ENCODE assay signal across 2 fruit fly cellular contexts in the genomic region with DNA sequence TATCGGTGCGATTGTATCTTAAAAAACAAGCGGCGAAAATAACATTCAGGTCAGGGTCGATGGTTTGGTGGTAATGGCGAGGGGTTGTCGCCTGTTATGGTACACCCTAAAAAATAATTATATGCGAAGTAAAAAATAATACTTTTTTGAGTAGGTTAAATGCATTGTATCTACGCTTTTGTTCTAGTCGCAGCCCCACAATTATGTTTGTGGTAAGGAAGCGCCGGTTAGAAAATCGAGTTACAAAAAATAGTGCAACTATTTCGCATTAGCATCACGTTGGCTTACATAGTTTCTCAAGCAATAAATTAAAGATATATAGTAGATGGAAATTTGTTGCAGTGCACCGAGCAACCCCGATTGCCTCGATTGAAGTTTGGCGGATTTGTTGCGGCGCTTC.
A peak's percentile ranks its signal among the peaks of the same experiment; 100 is the strongest.
TF ChIP-seq lines count a peak whose summit lies in the region.

No protein-coding gene starts in this region.

- no peak for TF ChIP-seq CTCF in whole organism, embryonic (GFP tag; optimal IDR thresholded peaks at IDR 0.05; lab: Kevin White, UChicago)

TF ChIP-seq in whole organism, embryonic, 481 proteins besides CTCF, POLR2A, EP300 and RAD21 (continues in another document):
- TF ChIP-seq ind (GFP tag; optimal IDR thresholded peaks at IDR 0.05; lab: Kevin White, UChicago) (no peak), nau (GFP tag; optimal IDR thresholded peaks at IDR 0.05; lab: Kevin White, UChicago) (no peak), bsh (GFP tag; optimal IDR thresholded peaks at IDR 0.05; lab: Kevin White, UChicago) (peak in 1 of 2 experiments; percentile 36), dpn (GFP tag; optimal IDR thresholded peaks at IDR 0.05; lab: Kevin White, UChicago) (no peak), dimm (GFP tag; IDR thresholded peaks at IDR 0.05; lab: Robert Waterston, UW) (no peak), row (GFP tag; IDR thresholded peaks at IDR 0.05; lab: Robert Waterston, UW) (0 out of 3 replicates have a peak, but pooled peaks have one; percentile 30), CG6765 (GFP tag; optimal IDR thresholded peaks at IDR 0.05; lab: Kevin White, UChicago) (no peak), CG33557 (GFP tag; optimal IDR thresholded peaks at IDR 0.05; lab: Kevin White, UChicago) (peak; percentile 4), D (optimal IDR thresholded peaks at IDR 0.05; lab: Kevin White, UChicago) (no peak), D (GFP tag; optimal IDR thresholded peaks at IDR 0.05; lab: Kevin White, UChicago) (no peak), lola (GFP tag; optimal IDR thresholded peaks at IDR 0.05; lab: Kevin White, UChicago) (peak in 1 of 3 experiments; percentile 28), grn (GFP tag; optimal IDR thresholded peaks at IDR 0.05; lab: Kevin White, UChicago) (peak; percentile 2), CG4282 (GFP tag; optimal IDR thresholded peaks at IDR 0.05; lab: Kevin White, UChicago) (no peak), Gsc (GFP tag; IDR thresholded peaks at IDR 0.05; lab: Robert Waterston, UW) (no peak), gt (GFP tag; IDR thresholded peaks at IDR 0.05; lab: Robert Waterston, UW) (no peak), Xrp1 (GFP tag; IDR thresholded peaks at IDR 0.05; lab: Robert Waterston, UW) (0 out of 2 replicates have a peak, but pooled peaks have one; percentile 21), zf30C (GFP tag; optimal IDR thresholded peaks at IDR 0.05; lab: Kevin White, UChicago) (peak; percentile 59), CG1024 (GFP tag; IDR thresholded peaks at IDR 0.05; lab: Robert Waterston, UW) (no peak), lilli (GFP tag; optimal IDR thresholded peaks at IDR 0.05; lab: Kevin White, UChicago) (no peak), gsb-n (tag; optimal IDR thresholded peaks at IDR 0.05; lab: Kevin White, UChicago) (peak; percentile 34), Doc2 (GFP tag; IDR thresholded peaks at IDR 0.05; lab: Robert Waterston, UW) (no peak), CG17328 (GFP tag; IDR thresholded peaks at IDR 0.05; lab: Robert Waterston, UW) (no peak), CG6272 (GFP tag; IDR thresholded peaks at IDR 0.05; lab: Robert Waterston, UW) (no peak), sens (GFP tag; lab: Kevin White, UChicago) (peak; percentile 72), CG2199 (GFP tag; IDR thresholded peaks at IDR 0.05; lab: Robert Waterston, UW) (no peak), gem (tag; optimal IDR thresholded peaks at IDR 0.05; lab: Kevin White, UChicago) (peak; percentile 24), CG10979 (tag; optimal IDR thresholded peaks at IDR 0.05; lab: Kevin White, UChicago) (peak; percentile 28), CG8478 (optimal IDR thresholded peaks at IDR 0.05; lab: Kevin White, UChicago) (no peak), sob (GFP tag; IDR thresholded peaks at IDR 0.05; lab: Robert Waterston, UW) (no peak), CG18262 (tag; optimal IDR thresholded peaks at IDR 0.05; lab: Kevin White, UChicago) (peak; percentile 23), ssp (GFP tag; IDR thresholded peaks at IDR 0.05; lab: Robert Waterston, UW) (no peak), dmrt11E (tag; optimal IDR thresholded peaks at IDR 0.05; lab: Kevin White, UChicago) (peak; percentile 35), pros (GFP tag; optimal IDR thresholded peaks at IDR 0.05; lab: Kevin White, UChicago) (peak; percentile 50), ase (GFP tag; IDR thresholded peaks at IDR 0.05; lab: Robert Waterston, UW) (no peak), NfI (GFP tag; optimal IDR thresholded peaks at IDR 0.05; lab: Kevin White, UChicago) (no peak), CG10431 (GFP tag; optimal IDR thresholded peaks at IDR 0.05; lab: Kevin White, UChicago) (no peak), CG12659 (GFP tag; optimal IDR thresholded peaks at IDR 0.05; lab: Kevin White, UChicago) (no peak), CG4730 (GFP tag; IDR thresholded peaks at IDR 0.05; lab: Robert Waterston, UW) (no peak), so (GFP tag; IDR thresholded peaks at IDR 0.05; lab: Robert Waterston, UW) (no peak), CG6254 (GFP tag; optimal IDR thresholded peaks at IDR 0.05; lab: Kevin White, UChicago) (no peak), CG6654 (GFP tag; optimal IDR thresholded peaks at IDR 0.05; lab: Kevin White, UChicago) (no peak), ham (GFP tag; IDR thresholded peaks at IDR 0.05; lab: Robert Waterston, UW) (no peak), CG7839 (tag; optimal IDR thresholded peaks at IDR 0.05; lab: Kevin White, UChicago) (no peak), CG9817 (tag; optimal IDR thresholded peaks at IDR 0.05; lab: Kevin White, UChicago) (no peak), CG2712 (tag; optimal IDR thresholded peaks at IDR 0.05; lab: Kevin White, UChicago) (peak; percentile 17), MBD-R2 (GFP tag; IDR thresholded peaks at IDR 0.05; lab: Robert Waterston, UW) (no peak)

TF ChIP-seq in whole organism, prepupa, 60 proteins besides CTCF, POLR2A, EP300 and RAD21:
- no peak for TF ChIP-seq CG10631 (GFP tag; optimal IDR thresholded peaks at IDR 0.05; lab: Kevin White, UChicago)
- TF ChIP-seq Ets96B (tag; optimal IDR thresholded peaks at IDR 0.05; lab: Kevin White, UChicago), result no peak
- TF ChIP-seq Hr39 (GFP tag; optimal IDR thresholded peaks at IDR 0.05; lab: Kevin White, UChicago), result peak; percentile 6
- TF ChIP-seq svp (GFP tag; lab: Kevin White, UChicago), result peak; percentile 71
- TF ChIP-seq Eip75B (GFP tag; optimal IDR thresholded peaks at IDR 0.05; lab: Kevin White, UChicago), result no peak
- TF ChIP-seq esn (GFP tag; optimal IDR thresholded peaks at IDR 0.05; lab: Kevin White, UChicago), result peak; percentile 3
- no peak for TF ChIP-seq CG6854 (GFP tag; optimal IDR thresholded peaks at IDR 0.05; lab: Kevin White, UChicago)
- TF ChIP-seq CG32006 (GFP tag; optimal IDR thresholded peaks at IDR 0.05; lab: Kevin White, UChicago), result no peak
- peak; percentile 45 for TF ChIP-seq Eip78C (GFP tag; lab: Kevin White, UChicago)
- no peak for TF ChIP-seq Sox14 (GFP tag; optimal IDR thresholded peaks at IDR 0.05; lab: Kevin White, UChicago)
- TF ChIP-seq Smox (GFP tag; optimal IDR thresholded peaks at IDR 0.05; lab: Kevin White, UChicago), result no peak
- TF ChIP-seq CG15336 (GFP tag; IDR thresholded peaks at IDR 0.05; lab: Robert Waterston, UW), result no peak
- no peak for TF ChIP-seq OdsH (GFP tag; optimal IDR thresholded peaks at IDR 0.05; lab: Kevin White, UChicago)
- no peak for TF ChIP-seq CG11902 (GFP tag; optimal IDR thresholded peaks at IDR 0.05; lab: Kevin White, UChicago)
